Fruit fly (Drosophila melanogaster) whole organism, prepupa: ENCODE data around the gene CG5973.

Source experiments
- Blimp-1 ChIP-seq: fragments of 200-800 bp; sonication (Bioruptor generic); optimal IDR thresholded peaks from 3 replicates; lab custom pipeline; 2017; ENCODE audit warnings: missing biosample characterization, missing genetic modification characterization, mild to moderate bottlenecking, moderate library complexity, missing genetic modification reagents
- CG10669 ChIP-seq: fragments of 200-800 bp; sonication (Bioruptor generic); optimal IDR thresholded peaks from 3 replicates; lab custom pipeline; 2018; ENCODE audit warnings: missing biosample characterization, mild to moderate bottlenecking, missing genetic modification characterization, moderate library complexity
- CG11294 ChIP-seq: fragments of 200-800 bp; sonication (Bioruptor generic); IDR thresholded peaks from 2 replicates; pipeline ENCODE4 v1.3.6; 2022; ENCODE audit warnings: missing biosample characterization, missing genetic modification characterization
- CG11762 ChIP-seq: fragments of 200-800 bp; sonication (Bioruptor generic); optimal IDR thresholded peaks from 3 replicates; lab custom pipeline; 2016; ENCODE audit warnings: missing biosample characterization, missing genetic modification characterization; ENCODE audit not compliant: insufficient read depth
- CG11902 ChIP-seq: fragments of 200-800 bp; sonication (Bioruptor generic); optimal IDR thresholded peaks from 3 replicates; lab custom pipeline; 2016; ENCODE audit warnings: missing biosample characterization, missing genetic modification characterization
- CG15336 ChIP-seq: fragments of 200-800 bp; sonication (Bioruptor generic); IDR thresholded peaks from 2 replicates; pipeline ENCODE4 v1.3.6; 2022; ENCODE audit warnings: missing biosample characterization, missing genetic modification characterization
- CG16779 ChIP-seq: fragments of 200-800 bp; sonication (Bioruptor generic); optimal IDR thresholded peaks from 3 replicates; lab custom pipeline; 2017; ENCODE audit warnings: missing biosample characterization, mild to moderate bottlenecking, missing genetic modification characterization
- CG31627 ChIP-seq: fragments of 200-800 bp; sonication (Bioruptor generic); optimal IDR thresholded peaks from 3 replicates; lab custom pipeline; 2016; ENCODE audit warnings: missing biosample characterization, missing genetic modification characterization
- CG32006 ChIP-seq: fragments of 200-800 bp; sonication (Bioruptor generic); optimal IDR thresholded peaks from 3 replicates; lab custom pipeline; 2017; ENCODE audit warnings: missing biosample characterization, mild to moderate bottlenecking, missing genetic modification characterization
- CG3919 ChIP-seq: fragments of 200-800 bp; sonication (Bioruptor generic); optimal IDR thresholded peaks from 3 replicates; lab custom pipeline; 2016; ENCODE audit warnings: missing biosample characterization, missing genetic modification characterization
- CG4318 ChIP-seq: fragments of 200-800 bp; sonication (Bioruptor generic); optimal IDR thresholded peaks from 3 replicates; lab custom pipeline; 2017; ENCODE audit warnings: missing biosample characterization, mild to moderate bottlenecking, missing genetic modification characterization
- CG6163 ChIP-seq: fragments of 200-800 bp; sonication (Bioruptor generic); IDR thresholded peaks from 3 replicates; pipeline ENCODE4 v1.3.6; 2022; ENCODE audit warnings: missing biosample characterization, missing genetic modification characterization
- CG6276 ChIP-seq: fragments of 200-800 bp; sonication (Bioruptor generic); optimal IDR thresholded peaks from 2 replicates; lab custom pipeline; 2017; ENCODE audit warnings: missing biosample characterization, mild to moderate bottlenecking, missing genetic modification characterization
- CG6792 ChIP-seq: fragments of 200-800 bp; sonication (Bioruptor generic); optimal IDR thresholded peaks from 3 replicates; lab custom pipeline; 2016; ENCODE audit warnings: missing biosample characterization, missing genetic modification characterization
- CG6808 ChIP-seq: fragments of 200-800 bp; sonication (Bioruptor generic); optimal IDR thresholded peaks from 3 replicates; lab custom pipeline; 2017; ENCODE audit warnings: missing biosample characterization, missing genetic modification characterization, mild to moderate bottlenecking, moderate library complexity, missing genetic modification reagents
- CG6854 ChIP-seq: fragments of 200-800 bp; sonication (Bioruptor generic); optimal IDR thresholded peaks from 2 replicates; lab custom pipeline; 2017; ENCODE audit warnings: missing biosample characterization, mild to moderate bottlenecking, missing genetic modification characterization
- CG7368 ChIP-seq: fragments of 200-800 bp; sonication (Bioruptor generic); optimal IDR thresholded peaks from 3 replicates; lab custom pipeline; 2016; ENCODE audit warnings: missing biosample characterization, missing genetic modification characterization
- CG8119 ChIP-seq: fragments of 200-800 bp; sonication (Bioruptor generic); IDR thresholded peaks from 3 replicates; pipeline ENCODE4 v1.3.6; 2022; ENCODE audit warnings: missing biosample characterization, missing genetic modification characterization
- CG8319 ChIP-seq: fragments of 200-800 bp; sonication (Bioruptor generic); optimal IDR thresholded peaks from 3 replicates; lab custom pipeline; 2016; ENCODE audit warnings: missing biosample characterization, missing genetic modification characterization
- CG8632 ChIP-seq: fragments of 200-800 bp; sonication (Bioruptor generic); optimal IDR thresholded peaks from 3 replicates; lab custom pipeline; 2016; ENCODE audit warnings: missing biosample characterization, missing genetic modification characterization
- CG9139 ChIP-seq: fragments of 200-800 bp; sonication (Bioruptor generic); optimal IDR thresholded peaks from 3 replicates; lab custom pipeline; 2017; ENCODE audit warnings: missing biosample characterization, mild to moderate bottlenecking, missing genetic modification characterization
- Eip75B ChIP-seq: fragments of 200-800 bp; sonication (Bioruptor generic); optimal IDR thresholded peaks from 3 replicates; lab custom pipeline; 2016; ENCODE audit warnings: missing biosample characterization, missing genetic modification characterization
- Eip93F ChIP-seq: fragments of 200-800 bp; sonication (Bioruptor generic); optimal IDR thresholded peaks from 2 replicates; lab custom pipeline; 2016; ENCODE audit warnings: missing biosample characterization, mild to moderate bottlenecking, missing genetic modification characterization
- Ets21C ChIP-seq: fragments of 200-800 bp; sonication (Bioruptor generic); optimal IDR thresholded peaks from 3 replicates; lab custom pipeline; 2016; ENCODE audit warnings: missing biosample characterization, missing genetic modification characterization
- Ets96B ChIP-seq: fragments of 200-800 bp; optimal IDR thresholded peaks from 2 replicates; lab custom pipeline; 2019; ENCODE audit warnings: missing biosample characterization, mild to moderate bottlenecking, missing genetic modification characterization, moderate library complexity
- Gug ChIP-seq: fragments of 200-800 bp; sonication (Bioruptor generic); IDR thresholded peaks from 2 replicates; pipeline ENCODE4 v1.3.6; 2022; ENCODE audit warnings: missing biosample characterization, missing genetic modification characterization
- Hr39 ChIP-seq: fragments of 200-800 bp; sonication (Bioruptor generic); optimal IDR thresholded peaks from 2 replicates; lab custom pipeline; 2016; ENCODE audit warnings: missing biosample characterization, missing genetic modification characterization
- Hr4 ChIP-seq: fragments of 200-800 bp; sonication (Bioruptor generic); optimal IDR thresholded peaks from 3 replicates; lab custom pipeline; 2016; ENCODE audit warnings: missing biosample characterization, missing genetic modification characterization
- Lpt ChIP-seq: fragments of 200-800 bp; sonication (Bioruptor generic); optimal IDR thresholded peaks from 3 replicates; lab custom pipeline; 2016; ENCODE audit warnings: missing biosample characterization, missing genetic modification characterization
- Met ChIP-seq: fragments of 200-800 bp; sonication (Bioruptor generic); optimal IDR thresholded peaks from 3 replicates; lab custom pipeline; 2016; ENCODE audit warnings: missing biosample characterization, missing genetic modification characterization
- Sox102F ChIP-seq: fragments of 200-800 bp; sonication (Bioruptor generic); optimal IDR thresholded peaks from 2 replicates; lab custom pipeline; 2016; ENCODE audit warnings: missing biosample characterization, mild to moderate bottlenecking, missing genetic modification characterization
- Sox14 ChIP-seq: fragments of 200-800 bp; sonication (Bioruptor generic); optimal IDR thresholded peaks from 3 replicates; lab custom pipeline; 2016; ENCODE audit warnings: missing biosample characterization, missing genetic modification characterization
- achi ChIP-seq: fragments of 200-800 bp; sonication (Bioruptor generic); optimal IDR thresholded peaks from 3 replicates; lab custom pipeline; 2016; ENCODE audit warnings: missing biosample characterization, missing genetic modification characterization
- acj6 ChIP-seq: fragments of 200-800 bp; sonication (Bioruptor generic); optimal IDR thresholded peaks from 3 replicates; lab custom pipeline; 2016; ENCODE audit warnings: missing biosample characterization, missing genetic modification characterization
- cyc ChIP-seq: fragments of 200-800 bp; sonication (Bioruptor generic); optimal IDR thresholded peaks from 3 replicates; lab custom pipeline; 2016; ENCODE audit warnings: missing biosample characterization, missing genetic modification characterization
- dsx ChIP-seq: fragments of 200-800 bp; optimal IDR thresholded peaks from 3 replicates; lab custom pipeline; 2019; ENCODE audit warnings: missing biosample characterization, mild to moderate bottlenecking, missing genetic modification characterization, moderate library complexity; ENCODE audit not compliant: poor library complexity, severe bottlenecking
- eg ChIP-seq: fragments of 200-800 bp; sonication (Bioruptor generic); IDR thresholded peaks from 3 replicates; pipeline ENCODE4 v1.3.6; 2022; ENCODE audit warnings: missing biosample characterization, missing genetic modification characterization
- fd85E ChIP-seq: fragments of 200-800 bp; sonication (Bioruptor generic); optimal IDR thresholded peaks from 3 replicates; lab custom pipeline; 2016; ENCODE audit warnings: missing biosample characterization, missing genetic modification characterization
- fkh ChIP-seq: fragments of 200-800 bp; sonication (Bioruptor generic); optimal IDR thresholded peaks from 3 replicates; lab custom pipeline; 2017; ENCODE audit warnings: missing biosample characterization, mild to moderate bottlenecking, missing genetic modification characterization, moderate library complexity
- net ChIP-seq: fragments of 200-800 bp; sonication (Bioruptor generic); optimal IDR thresholded peaks from 3 replicates; lab custom pipeline; 2016; ENCODE audit warnings: missing biosample characterization, missing genetic modification characterization
- salr ChIP-seq, 2 experiments: fragments of 200-800 bp; sonication (Bioruptor generic); optimal IDR thresholded peaks; 3 replicates each; lab custom pipeline; 2016 to 2018; ENCODE audit warnings: missing biosample characterization in 2 of 2, missing genetic modification characterization in 2 of 2, mild to moderate bottlenecking in 1 of 2
- ss ChIP-seq, 2 experiments: fragments of 200-800 bp; sonication (Bioruptor generic); optimal IDR thresholded peaks; 2 replicates in 1 of 2; 3 replicates in 1 of 2; lab custom pipeline; 2017 to 2018; ENCODE audit warnings: mild to moderate bottlenecking in 2 of 2, missing biosample characterization in 2 of 2, missing genetic modification characterization in 2 of 2, moderate library complexity in 1 of 2
- svp ChIP-seq: fragments of 200-800 bp; sonication (Bioruptor generic); peaks from one replicate; lab custom pipeline; 2016; ENCODE audit warnings: missing biosample characterization, missing genetic modification characterization
- topi ChIP-seq: fragments of 200-800 bp; sonication (Bioruptor generic); optimal IDR thresholded peaks from 3 replicates; lab custom pipeline; 2016; ENCODE audit warnings: missing biosample characterization, missing genetic modification characterization

CG5973 gene

DNA sequence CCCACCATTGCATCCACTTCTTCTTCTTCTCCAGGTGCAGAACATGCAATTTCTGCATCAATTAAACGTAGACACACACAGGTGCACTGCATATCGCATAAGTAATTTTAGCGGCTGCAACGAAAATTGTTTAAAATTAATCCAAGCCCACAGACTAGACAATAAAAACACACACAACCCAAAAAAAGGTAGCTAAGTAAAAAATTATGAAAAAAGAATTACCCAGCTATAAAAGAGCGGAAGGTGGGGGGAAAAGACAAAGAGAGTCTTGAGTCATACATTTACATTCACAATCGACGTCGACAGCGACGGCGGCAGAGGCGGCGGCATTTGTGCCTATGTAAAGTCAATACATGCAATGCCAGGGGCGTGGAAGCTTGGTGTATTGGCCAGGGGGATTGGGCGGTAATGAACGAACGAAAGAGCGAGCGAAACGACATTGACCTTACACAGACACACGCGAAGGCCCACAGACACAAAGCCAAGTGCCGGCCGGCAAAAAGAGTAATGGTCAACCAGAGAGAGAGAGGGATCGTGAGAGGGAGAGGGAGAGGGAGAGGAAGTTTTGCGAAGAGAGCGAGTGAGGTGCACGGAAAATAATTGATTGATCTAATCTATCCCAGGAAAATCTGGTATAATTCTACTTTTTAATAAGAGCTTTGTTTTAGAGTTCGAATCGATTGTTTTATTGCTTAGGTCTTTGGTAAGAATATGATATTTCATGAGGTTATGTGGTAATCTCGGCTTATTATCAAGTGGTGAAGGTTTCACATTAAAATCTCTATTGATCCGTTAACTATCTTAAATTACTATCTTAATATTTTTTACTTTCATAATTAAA, 18.9 kb upstream of the CG5973 start (continued):
- TF ChIP-seq CG10669 (peak; percentile 72), Sox14 (GFP tag; lab: Kevin White, UChicago) (peak; percentile 84), Gug (GFP tag; lab: Robert Waterston, UW) (peak; percentile 38), eg (peak; percentile 44; the same call in 2 of the 3 replicates), CG15336 (peak; percentile 73), CG11902 (GFP tag; lab: Kevin White, UChicago) (peak; percentile 42), Blimp-1 (GFP tag; lab: Kevin White, UChicago) (peak; percentile 72), fd85E (GFP tag; lab: Kevin White, UChicago) (peak; percentile 23), CG8119 (GFP tag; lab: Robert Waterston, UW) (peak; percentile 85), CG4318 (GFP tag; lab: Kevin White, UChicago) (peak; percentile 56)

dm6 chr2L:7419408-7420304, 17.6 kb upstream of the CG5973 start:
- peak; percentile 44 for TF ChIP-seq CG16779 (tag; lab: Kevin White, UChicago)
- peak in 1 of 2 experiments; percentile 76 for TF ChIP-seq ss (GFP tag; optimal IDR thresholded peaks at IDR 0.05; lab: Kevin White, UChicago)
- TF ChIP-seq CG8632 (GFP tag; lab: Kevin White, UChicago), result peak; percentile 49
- peak; percentile 78 for TF ChIP-seq Eip75B (GFP tag; lab: Kevin White, UChicago)
- peak; percentile 53 for TF ChIP-seq CG3919 (GFP tag; lab: Kevin White, UChicago)
- TF ChIP-seq CG8319 (GFP tag; lab: Kevin White, UChicago), result no peak
- no peak for TF ChIP-seq Eip93F (GFP tag; lab: Kevin White, UChicago)
- TF ChIP-seq achi (GFP tag; lab: Kevin White, UChicago), result peak; percentile 77
- peak; percentile 44 for TF ChIP-seq Hr4
- no peak for TF ChIP-seq fkh
- TF ChIP-seq CG7368 (GFP tag; lab: Kevin White, UChicago), result no peak
- peak; percentile 45 for TF ChIP-seq CG6792
- peak; percentile 52; the same call in 1 of the 3 replicates for TF ChIP-seq eg
- TF ChIP-seq salr (GFP tag; optimal IDR thresholded peaks at IDR 0.05; lab: Kevin White, UChicago), result peak in 1 of 2 experiments; percentile 43
- TF ChIP-seq acj6 (GFP tag; lab: Kevin White, UChicago), result peak; percentile 30
- TF ChIP-seq Ets96B (tag; lab: Kevin White, UChicago), result peak; percentile 58
- peak; percentile 64 for TF ChIP-seq CG6808 (GFP tag; lab: Kevin White, UChicago)
- TF ChIP-seq CG11902 (GFP tag; lab: Kevin White, UChicago), result peak; percentile 40
- peak; percentile 92 for TF ChIP-seq Met (GFP tag; lab: Kevin White, UChicago)
- peak; percentile 50 for TF ChIP-seq CG9139 (GFP tag; lab: Kevin White, UChicago)
- TF ChIP-seq CG32006 (GFP tag; lab: Kevin White, UChicago), result peak; percentile 54
- peak; percentile 38 for TF ChIP-seq CG4318 (GFP tag; lab: Kevin White, UChicago)
- peak; percentile 87 for TF ChIP-seq dsx (GFP tag; lab: Kevin White, UChicago)
- TF ChIP-seq CG11294 (GFP tag; lab: Robert Waterston, UW), result 0 out of 2 replicates have a peak, but pooled peaks have one; percentile 11
- TF ChIP-seq net, result no peak
- peak; percentile 95 for TF ChIP-seq svp (GFP tag; lab: Kevin White, UChicago)
- peak; percentile 82 for TF ChIP-seq topi (GFP tag; lab: Kevin White, UChicago)
- peak; percentile 62 for TF ChIP-seq Blimp-1 (GFP tag; lab: Kevin White, UChicago)
- peak; percentile 65 for TF ChIP-seq CG6163 (GFP tag; lab: Robert Waterston, UW)
- no peak for TF ChIP-seq Gug (GFP tag; lab: Robert Waterston, UW)
- peak; percentile 31 for TF ChIP-seq CG6854 (GFP tag; lab: Kevin White, UChicago)
- TF ChIP-seq fd85E (GFP tag; lab: Kevin White, UChicago), result no peak
- no peak for TF ChIP-seq Lpt
- peak; percentile 31 for TF ChIP-seq CG11762
- peak; percentile 69 for TF ChIP-seq Hr39 (GFP tag; lab: Kevin White, UChicago)
- TF ChIP-seq CG6276, result peak; percentile 34
- peak; percentile 69 for TF ChIP-seq cyc (GFP tag; lab: Kevin White, UChicago)
- TF ChIP-seq CG15336, result peak; percentile 64
- peak; percentile 65 for TF ChIP-seq CG31627
- peak; percentile 62 for TF ChIP-seq Ets21C (GFP tag; lab: Kevin White, UChicago)
- TF ChIP-seq Sox102F (GFP tag; lab: Kevin White, UChicago), result peak; percentile 79
- peak; percentile 67 for TF ChIP-seq CG8119 (GFP tag; lab: Robert Waterston, UW)
